Fruit fly (Drosophila melanogaster) whole organism, embryonic: ENCODE measurements around the gene Arp6.

Source experiments
- Atf-2 ChIP-seq: fragments of 200-800 bp; sonication (Bioruptor generic); optimal IDR thresholded peaks from 2 replicates; lab custom pipeline; 2016; ENCODE audit warnings: missing biosample characterization, missing genetic modification characterization
- Blimp-1 ChIP-seq: fragments of 200-800 bp; sonication (Bioruptor generic); optimal IDR thresholded peaks from 3 replicates; lab custom pipeline; 2018; ENCODE audit warnings: missing biosample characterization, missing genetic modification characterization, mild to moderate bottlenecking, moderate library complexity, missing genetic modification reagents
- CG10565 ChIP-seq: fragments of 200-800 bp; sonication (Bioruptor generic); optimal IDR thresholded peaks from 3 replicates; lab custom pipeline; 2016; ENCODE audit warnings: missing biosample characterization, mild to moderate bottlenecking, missing genetic modification characterization
- CG12659 ChIP-seq: fragments of 200-800 bp; sonication (Bioruptor generic); optimal IDR thresholded peaks from 3 replicates; lab custom pipeline; 2017; ENCODE audit warnings: mild to moderate bottlenecking, missing biosample characterization, missing genetic modification reagents, missing genetic modification characterization
- CG13296 ChIP-seq: fragments of 200-800 bp; sonication (Bioruptor generic); optimal IDR thresholded peaks from 3 replicates; lab custom pipeline; 2018; ENCODE audit warnings: missing biosample characterization, mild to moderate bottlenecking, missing genetic modification characterization
- CG13775 ChIP-seq: fragments of 200-800 bp; sonication (Bioruptor generic); optimal IDR thresholded peaks from 3 replicates; lab custom pipeline; 2017; ENCODE audit warnings: missing biosample characterization, mild to moderate bottlenecking, missing genetic modification characterization
- CG14667 ChIP-seq: fragments of 200-800 bp; sonication (Bioruptor generic); IDR thresholded peaks from 2 replicates; pipeline ENCODE4 v1.3.6; 2022; ENCODE audit warnings: missing biosample characterization, missing genetic modification characterization
- CG15601 ChIP-seq: fragments of 200-800 bp; sonication (Bioruptor generic); optimal IDR thresholded peaks from 3 replicates; lab custom pipeline; 2019; ENCODE audit warnings: missing biosample characterization, mild to moderate bottlenecking, missing genetic modification characterization, moderate library complexity
- CG17186 ChIP-seq: fragments of 200-800 bp; sonication (Bioruptor generic); optimal IDR thresholded peaks from 3 replicates; lab custom pipeline; 2017; ENCODE audit warnings: missing biosample characterization, missing genetic modification reagents, missing genetic modification characterization
- CG17829 ChIP-seq: fragments of 200-800 bp; optimal IDR thresholded peaks from 2 replicates; lab custom pipeline; 2019; ENCODE audit warnings: missing biosample characterization, mild to moderate bottlenecking, missing genetic modification characterization, moderate library complexity
- CG33213 ChIP-seq: fragments of 200-800 bp; sonication (Bioruptor generic); optimal IDR thresholded peaks from 3 replicates; lab custom pipeline; 2016; ENCODE audit warnings: missing biosample characterization, missing genetic modification characterization
- CG4617 ChIP-seq: fragments of 200-800 bp; sonication (Bioruptor generic); optimal IDR thresholded peaks from 3 replicates; lab custom pipeline; 2016; ENCODE audit warnings: missing biosample characterization, missing genetic modification characterization, borderline replicate concordance
- CG6683 ChIP-seq: fragments of 200-800 bp; sonication (Bioruptor generic); optimal IDR thresholded peaks from 2 replicates; lab custom pipeline; 2017; ENCODE audit warnings: missing biosample characterization, mild to moderate bottlenecking, missing genetic modification characterization, missing genetic modification reagents
- CG7928 ChIP-seq: fragments of 200-800 bp; sonication (Bioruptor generic); optimal IDR thresholded peaks from 2 replicates; lab custom pipeline; 2017; ENCODE audit warnings: missing biosample characterization, mild to moderate bottlenecking, missing genetic modification characterization
- CG8924 ChIP-seq: fragments of 200-800 bp; optimal IDR thresholded peaks from 3 replicates; lab custom pipeline; 2019; ENCODE audit warnings: missing biosample characterization, mild to moderate bottlenecking, missing genetic modification characterization, moderate library complexity
- CG8944 ChIP-seq: fragments of 200-800 bp; sonication (Bioruptor generic); optimal IDR thresholded peaks from 3 replicates; lab custom pipeline; 2016; ENCODE audit warnings: missing biosample characterization, missing genetic modification characterization
- Dp ChIP-seq: fragments of 200-800 bp; sonication (Bioruptor generic); optimal IDR thresholded peaks from 2 replicates; lab custom pipeline; 2018; ENCODE audit warnings: missing biosample characterization, mild to moderate bottlenecking, missing genetic modification characterization, moderate library complexity
- Dref ChIP-seq: fragments of 200-800 bp; sonication (Bioruptor generic); IDR thresholded peaks from 2 replicates; pipeline ENCODE4 v1.3.6; 2022; ENCODE audit warnings: missing biosample characterization, missing genetic modification characterization
- Elba2 ChIP-seq: fragments of 200-800 bp; sonication (Bioruptor generic); optimal IDR thresholded peaks from 3 replicates; lab custom pipeline; 2016; ENCODE audit warnings: missing biosample characterization, missing genetic modification characterization
- HLH54F ChIP-seq: fragments of 200-800 bp; sonication (Bioruptor generic); optimal IDR thresholded peaks from 3 replicates; lab custom pipeline; 2016; ENCODE audit warnings: missing biosample characterization, missing genetic modification characterization
- HmgZ ChIP-seq: fragments of 200-800 bp; sonication (Bioruptor generic); optimal IDR thresholded peaks from 2 replicates; lab custom pipeline; 2018; ENCODE audit warnings: missing biosample characterization, mild to moderate bottlenecking, missing genetic modification characterization
- Hr3 ChIP-seq: fragments of 200-800 bp; sonication (Bioruptor generic); optimal IDR thresholded peaks from 3 replicates; lab custom pipeline; 2016; ENCODE audit warnings: missing biosample characterization, missing genetic modification characterization
- Kr ChIP-seq: fragments of 200-800 bp; sonication (Bioruptor generic); optimal IDR thresholded peaks from 2 replicates; lab custom pipeline; 2017; ENCODE audit warnings: missing biosample characterization, mild to moderate bottlenecking, missing genetic modification characterization
- MESR4 ChIP-seq: fragments of 200-800 bp; sonication (Bioruptor generic); optimal IDR thresholded peaks from 2 replicates; lab custom pipeline; 2018; ENCODE audit warnings: missing biosample characterization, mild to moderate bottlenecking, missing genetic modification characterization, moderate library complexity
- Max ChIP-seq: fragments of 200-800 bp; sonication (Bioruptor generic); optimal IDR thresholded peaks from 2 replicates; lab custom pipeline; 2016; ENCODE audit warnings: missing biosample characterization, mild to moderate bottlenecking, missing genetic modification characterization
- Med ChIP-seq: fragments of 200-800 bp; sonication (Bioruptor generic); peaks from one replicate; lab custom pipeline; 2016; ENCODE audit warnings: missing biosample characterization, missing genetic modification characterization, mild to moderate bottlenecking, inconsistent platforms, moderate library complexity
- Myb ChIP-seq: fragments of 200-800 bp; sonication (Bioruptor generic); optimal IDR thresholded peaks from 2 replicates; lab custom pipeline; 2016; ENCODE audit warnings: missing biosample characterization, missing genetic modification characterization
- Sin3A ChIP-seq: fragments of >200 bp; optimal IDR thresholded peaks from 2 replicates; lab custom pipeline; 2018
- Stat92E ChIP-seq, 3 experiments: fragments of >200 bp in 2 of 3; fragments of 200-800 bp in 1 of 3; sonication (Bioruptor generic) in 1 of 3; optimal IDR thresholded peaks; 2 replicates each; lab custom pipeline; 2017 to 2019; ENCODE audit warnings: missing biosample characterization in 3 of 3, missing genetic modification characterization in 3 of 3, mild to moderate bottlenecking in 1 of 3, moderate library complexity in 1 of 3
- amos ChIP-seq: fragments of 200-800 bp; sonication (Bioruptor generic); IDR thresholded peaks from 2 replicates; pipeline ENCODE4 v1.3.6; 2022; ENCODE audit warnings: missing biosample characterization, missing genetic modification characterization; ENCODE audit not compliant: partially characterized antibody
- bbx ChIP-seq: fragments of 200-800 bp; sonication (Bioruptor generic); IDR thresholded peaks from 2 replicates; pipeline ENCODE4 v1.3.6; 2022; ENCODE audit warnings: missing biosample characterization, missing genetic modification characterization; ENCODE audit not compliant: partially characterized antibody
- bigmax ChIP-seq: fragments of 200-800 bp; sonication (Bioruptor generic); optimal IDR thresholded peaks from 2 replicates; lab custom pipeline; 2018; ENCODE audit warnings: missing biosample characterization, mild to moderate bottlenecking, missing genetic modification characterization
- cad ChIP-seq: fragments of >200 bp; optimal IDR thresholded peaks from 2 replicates; lab custom pipeline; 2017; ENCODE audit warnings: missing biosample characterization, missing genetic modification characterization
- chinmo ChIP-seq: fragments of 200-800 bp; sonication (Bioruptor generic); IDR thresholded peaks from 4 replicates; pipeline ENCODE4 v1.3.6; 2022; ENCODE audit warnings: missing biosample characterization, missing genetic modification characterization; ENCODE audit not compliant: partially characterized antibody
- croc ChIP-seq: fragments of 200-800 bp; sonication (Bioruptor generic); conservative IDR thresholded peaks from 3 replicates; pipeline ENCODE4 v1.3.6; 2022; ENCODE audit warnings: missing biosample characterization, missing genetic modification characterization
- danr ChIP-seq: fragments of 200-800 bp; sonication (Bioruptor generic); IDR thresholded peaks from 2 replicates; pipeline ENCODE4 v1.3.6; 2022; ENCODE audit warnings: missing biosample characterization, missing genetic modification characterization
- dm ChIP-seq: fragments of 200-800 bp; sonication (Bioruptor generic); optimal IDR thresholded peaks from 3 replicates; lab custom pipeline; 2016; ENCODE audit warnings: missing biosample characterization, missing genetic modification characterization
- ftz-f1 ChIP-seq: fragments of 200-800 bp; sonication (Bioruptor generic); optimal IDR thresholded peaks from 2 replicates; lab custom pipeline; 2016; ENCODE audit warnings: missing biosample characterization, missing genetic modification characterization
- grn ChIP-seq: fragments of 200-800 bp; sonication (Bioruptor generic); optimal IDR thresholded peaks from 3 replicates; lab custom pipeline; 2017; ENCODE audit warnings: missing biosample characterization, missing genetic modification characterization
- gro ChIP-seq: fragments of 200-800 bp; sonication (Bioruptor generic); optimal IDR thresholded peaks from 2 replicates; lab custom pipeline; 2016; ENCODE audit warnings: missing biosample characterization, missing genetic modification characterization
- hkb ChIP-seq, 2 experiments: fragments of 200-800 bp in 1 of 2; fragments of >200 bp in 1 of 2; sonication (Bioruptor generic) in 1 of 2; IDR thresholded peaks in 1 of 2; optimal IDR thresholded peaks in 1 of 2; 2 replicates each; pipeline versions ENCODE4 v1.3.6 to Lab custom; 2017 to 2022; ENCODE audit warnings: missing biosample characterization in 1 of 2, missing genetic modification characterization in 1 of 2
- kah ChIP-seq: fragments of 200-800 bp; sonication (Bioruptor generic); optimal IDR thresholded peaks from 2 replicates; lab custom pipeline; 2018; ENCODE audit warnings: missing biosample characterization, mild to moderate bottlenecking, missing genetic modification characterization
- lbe ChIP-seq: fragments of 200-800 bp; sonication (Bioruptor generic); optimal IDR thresholded peaks from 2 replicates; lab custom pipeline; 2016; ENCODE audit warnings: missing biosample characterization, mild to moderate bottlenecking, missing genetic modification characterization
- nom ChIP-seq: fragments of 200-800 bp; sonication (Bioruptor generic); optimal IDR thresholded peaks from 2 replicates; lab custom pipeline; 2017; ENCODE audit warnings: missing biosample characterization, missing genetic modification characterization, mild to moderate bottlenecking, moderate library complexity, missing genetic modification reagents
- p53 ChIP-seq: fragments of 200-800 bp; sonication (Bioruptor generic); optimal IDR thresholded peaks from 2 replicates; lab custom pipeline; 2016; ENCODE audit warnings: missing biosample characterization, missing genetic modification characterization
- pita ChIP-seq: fragments of 200-800 bp; sonication (Bioruptor generic); optimal IDR thresholded peaks from 2 replicates; lab custom pipeline; 2017; ENCODE audit warnings: missing biosample characterization, mild to moderate bottlenecking, missing genetic modification characterization
- pzg ChIP-seq: fragments of 200-800 bp; sonication (Bioruptor generic); optimal IDR thresholded peaks from 3 replicates; lab custom pipeline; 2018; ENCODE audit warnings: missing biosample characterization, mild to moderate bottlenecking, missing genetic modification characterization, moderate library complexity
- slp2 ChIP-seq: fragments of 200-800 bp; sonication (Bioruptor generic); optimal IDR thresholded peaks from 2 replicates; lab custom pipeline; 2016; ENCODE audit warnings: missing biosample characterization, missing genetic modification characterization
- ssp ChIP-seq: fragments of 200-800 bp; sonication (Bioruptor generic); IDR thresholded peaks from 2 replicates; pipeline ENCODE4 v1.3.6; 2022; ENCODE audit warnings: missing biosample characterization, missing genetic modification characterization
- trh ChIP-seq: fragments of 200-800 bp; sonication (Bioruptor generic); optimal IDR thresholded peaks from 2 replicates; lab custom pipeline; 2016; ENCODE audit warnings: missing biosample characterization, missing genetic modification characterization

Arp6 gene

dm6 chrX:15748945-15749344 lies 12.0 kb upstream of the Arp6 start, which contains the start of gene Mvd (continued):
- TF ChIP-seq Stat92E (GFP tag; optimal IDR thresholded peaks at IDR 0.05; lab: Kevin White, UChicago) (peak in 1 of 3 experiments; percentile 3), dm (GFP tag; lab: Kevin White, UChicago) (peak; percentile 46), cad (GFP tag; lab: Kevin White, UChicago) (no peak), CG13775 (GFP tag; lab: Kevin White, UChicago) (no peak), danr (no peak), pzg (GFP tag; lab: Kevin White, UChicago) (peak; percentile 92), chinmo (GFP tag; lab: Robert Waterston, UW) (0 out of 4 replicates have a peak, but pooled peaks have one; percentile 37), CG17186 (GFP tag; lab: Kevin White, UChicago) (peak; percentile 26), Sin3A (lab: Kevin White, UChicago) (peak; percentile 4), gro (GFP tag; lab: Kevin White, UChicago) (peak; percentile 6), CG14667 (no peak), CG8944 (GFP tag; lab: Kevin White, UChicago) (peak; percentile 16), CG8924 (peak; percentile 5), grn (GFP tag; lab: Kevin White, UChicago) (no peak), slp2 (no peak), pita (GFP tag; lab: Kevin White, UChicago) (peak; percentile 65), kah (GFP tag; lab: Kevin White, UChicago) (peak; percentile 33), Med (peak; percentile 81), CG10565 (GFP tag; lab: Kevin White, UChicago) (no peak), CG17829 (tag; lab: Kevin White, UChicago) (peak; percentile 31), HLH54F (GFP tag; lab: Kevin White, UChicago) (no peak), HmgZ (tag; lab: Kevin White, UChicago) (peak; percentile 74), Dref (GFP tag; lab: Robert Waterston, UW) (peak; percentile 46), bbx (GFP tag; lab: Robert Waterston, UW) (peak; percentile 45), CG15601 (tag; lab: Kevin White, UChicago) (peak; percentile 27), CG13296 (no peak), Elba2 (GFP tag; lab: Kevin White, UChicago) (no peak), lbe (GFP tag; lab: Kevin White, UChicago) (no peak), CG4617 (GFP tag; lab: Kevin White, UChicago) (peak; percentile 18), ftz-f1 (GFP tag; lab: Kevin White, UChicago) (peak; percentile 15), Dp (GFP tag; lab: Kevin White, UChicago) (peak; percentile 53), Myb (GFP tag; lab: Kevin White, UChicago) (peak; percentile 53), nom (peak; percentile 7), CG6683 (GFP tag; lab: Kevin White, UChicago) (no peak), Atf-2 (GFP tag; lab: Kevin White, UChicago) (no peak), Max (GFP tag; lab: Kevin White, UChicago) (peak; percentile 11), Blimp-1 (GFP tag; lab: Kevin White, UChicago) (peak; percentile 68), Kr (no peak), CG7928 (GFP tag; lab: Kevin White, UChicago) (peak; percentile 38), hkb (optimal IDR thresholded peaks at IDR 0.05; lab: Kevin White, UChicago) (peak; percentile 17), hkb (GFP tag; IDR thresholded peaks at IDR 0.05; lab: Robert Waterston, UW) (no peak), CG12659 (GFP tag; lab: Kevin White, UChicago) (peak; percentile 65), MESR4 (GFP tag; lab: Kevin White, UChicago) (peak; percentile 67), ssp (no peak), trh (no peak), CG33213 (peak; percentile 31), amos (peak; percentile 18; the same call in 1 of the 2 replicates), bigmax (GFP tag; lab: Kevin White, UChicago) (peak; percentile 68), Hr3 (GFP tag; lab: Kevin White, UChicago) (peak; percentile 0), croc (no peak), p53 (GFP tag; lab: Kevin White, UChicago) (no peak)
